Worm (Caenorhabditis elegans): ENCODE results near the gene K07F5.14.

K07F5.14 gene

DNA sequence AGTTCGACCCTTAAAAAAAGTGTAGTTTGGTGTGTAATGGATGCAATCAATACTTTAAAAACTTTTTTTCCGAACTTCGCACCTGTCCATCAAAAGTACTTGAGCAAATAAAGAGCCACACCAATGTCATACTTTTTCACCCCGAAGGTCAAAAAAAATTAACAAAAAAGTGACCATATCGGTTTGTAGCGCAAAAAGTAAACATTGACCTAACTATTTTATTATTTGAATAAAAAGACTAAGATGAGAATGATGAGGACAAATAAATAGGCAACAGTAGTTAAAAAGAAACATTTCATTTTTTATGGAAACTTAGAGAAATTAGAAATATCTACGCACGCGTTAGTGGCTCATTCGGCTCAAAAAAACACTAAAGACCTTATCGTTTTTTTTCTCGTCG, 7.3 kb downstream of the K07F5.14 start:
- TF ChIP-seq nhr-47 (tag; optimal IDR thresholded peaks at IDR 0.05): no peak
- no peak for TF ChIP-seq Y116A8C.19 (tag; optimal IDR thresholded peaks at IDR 0.05; ENCODE audit: borderline replicate concordance)
- TF ChIP-seq lin-14 (GFP tag; optimal IDR thresholded peaks at IDR 0.05): peak; percentile 31
- no peak for TF ChIP-seq egl-13 (tag; optimal IDR thresholded peaks at IDR 0.05)
- no peak for TF ChIP-seq ama-1 (optimal IDR thresholded peaks at IDR 0.05)
- TF ChIP-seq pqm-1 (tag; optimal IDR thresholded peaks at IDR 0.05): no peak
- TF ChIP-seq nhr-71 (tag; optimal IDR thresholded peaks at IDR 0.05): no peak
- peak; percentile 45 for TF ChIP-seq tbx-2 (tag; optimal IDR thresholded peaks at IDR 0.05)
- TF ChIP-seq lir-3 (tag; optimal IDR thresholded peaks at IDR 0.05; ENCODE audit: poor library complexity): no peak
- no peak for TF ChIP-seq lin-13 (GFP tag; optimal IDR thresholded peaks at IDR 0.05)
- TF ChIP-seq pax-3 (tag; optimal IDR thresholded peaks at IDR 0.05): no peak
- peak; percentile 16 for TF ChIP-seq nhr-77 (tag; optimal IDR thresholded peaks at IDR 0.05)
- TF ChIP-seq ceh-88 (GFP tag; IDR thresholded peaks at IDR 0.05): no peak

DNA sequence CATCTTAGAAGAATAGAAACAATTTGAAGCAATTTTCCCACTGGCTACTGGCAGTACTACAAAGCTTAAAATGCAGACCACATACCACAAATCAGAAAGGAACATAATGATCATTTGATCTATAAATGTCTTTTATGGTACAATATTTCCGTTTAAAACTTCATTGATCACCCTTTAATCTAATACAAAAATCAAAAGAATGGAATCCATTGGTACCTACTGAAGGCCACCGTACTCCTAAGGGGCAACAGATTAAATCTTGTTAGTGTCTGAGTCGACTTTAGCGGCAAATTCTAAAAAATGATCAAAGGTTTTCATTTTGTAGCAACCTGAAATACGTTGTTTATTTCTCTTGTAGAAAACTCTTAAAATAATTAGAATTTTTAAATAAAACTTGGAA, 10.2 kb downstream of the K07F5.14 start:
- TF ChIP-seq nhr-85 (tag) (peak; percentile 86), nhr-20 (tag; optimal IDR thresholded peaks at IDR 0.05) (peak; percentile 52), efl-1 (optimal IDR thresholded peaks at IDR 0.05) (no peak), efl-1 (GFP tag; optimal IDR thresholded peaks at IDR 0.05 in 1 of 2) (peak in 1 of 2 experiments; percentile 53), lsy-2 (tag; optimal IDR thresholded peaks at IDR 0.05) (peak in 1 of 2 experiments; percentile 29), grh-1 (GFP tag; IDR thresholded peaks at IDR 0.05) (no peak)

DNA sequence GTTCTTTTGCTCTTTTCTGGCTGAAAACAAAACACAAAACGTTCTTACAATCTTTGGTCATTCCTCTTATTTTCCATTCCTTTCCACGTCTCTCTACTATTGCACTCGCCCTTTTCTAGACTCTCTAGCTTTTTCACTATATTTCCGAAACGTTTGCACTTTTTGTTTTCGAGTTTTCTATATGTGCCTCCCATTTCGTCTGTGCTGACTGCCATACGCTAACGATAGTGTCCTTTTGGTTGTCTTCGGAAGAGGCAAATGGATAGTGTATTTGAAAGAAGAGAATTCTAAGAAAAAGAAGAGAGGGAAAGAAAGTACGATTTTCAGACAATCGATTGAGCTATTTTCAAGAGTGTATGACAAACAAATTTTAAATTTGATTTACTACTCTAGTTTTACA, 10.8 kb downstream of the K07F5.14 start:
- TF ChIP-seq nhr-76 (tag; optimal IDR thresholded peaks at IDR 0.05) (no peak), ceh-82 (tag; optimal IDR thresholded peaks at IDR 0.05) (peak in 1 of 3 experiments; percentile 22), ceh-90 (tag; optimal IDR thresholded peaks at IDR 0.05) (no peak), mep-1 (tag; optimal IDR thresholded peaks at IDR 0.05) (peak; percentile 14), nhr-71 (tag; optimal IDR thresholded peaks at IDR 0.05) (peak; percentile 37), mef-2 (tag; optimal IDR thresholded peaks at IDR 0.05) (no peak), nhr-11 (tag; optimal IDR thresholded peaks at IDR 0.05) (no peak), rnt-1 (tag; optimal IDR thresholded peaks at IDR 0.05) (peak; percentile 3), elt-2 (tag; optimal IDR thresholded peaks at IDR 0.05) (peak; percentile 39), nhr-90 (tag; optimal IDR thresholded peaks at IDR 0.05; ENCODE audit: poor library complexity) (no peak), dpl-1 (GFP tag; optimal IDR thresholded peaks at IDR 0.05) (no peak), lin-35 (GFP tag; optimal IDR thresholded peaks at IDR 0.05) (peak in 1 of 2 experiments; percentile 26), snu-23 (GFP tag; optimal IDR thresholded peaks at IDR 0.05) (peak; percentile 8), pqm-1 (tag; optimal IDR thresholded peaks at IDR 0.05) (no peak), lsy-2 (tag; optimal IDR thresholded peaks at IDR 0.05) (peak in 1 of 2 experiments; percentile 11), lin-14 (GFP tag; optimal IDR thresholded peaks at IDR 0.05) (peak; percentile 64)

DNA sequence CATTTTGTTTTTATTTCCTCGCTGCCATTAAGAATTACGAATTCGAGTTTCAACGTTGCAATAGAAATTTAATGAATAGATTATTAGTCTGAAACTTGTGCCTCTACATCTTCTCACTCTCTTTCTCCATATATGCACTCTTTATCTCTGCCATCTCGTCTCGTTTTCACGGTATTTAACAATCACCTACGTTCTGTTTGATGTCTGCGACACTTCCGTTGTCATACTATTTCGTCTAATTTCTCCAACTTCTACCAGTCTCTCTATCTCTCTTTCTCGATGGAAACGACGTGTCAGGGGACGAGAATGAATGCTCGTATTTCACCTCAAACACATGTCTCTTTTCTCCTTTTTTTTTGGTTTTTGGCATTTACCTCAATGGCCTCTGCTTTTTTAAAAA, 11.8 kb downstream of the K07F5.14 start:
- TF ChIP-seq grh-1 (GFP tag; IDR thresholded peaks at IDR 0.05) (no peak; the same call in 1 of the 2 replicates), vab-15 (tag; optimal IDR thresholded peaks at IDR 0.05) (no peak), nhr-20 (tag; optimal IDR thresholded peaks at IDR 0.05) (peak; percentile 78), blmp-1 (tag; optimal IDR thresholded peaks at IDR 0.05) (peak; percentile 41), snpc-4 (tag; optimal IDR thresholded peaks at IDR 0.05) (no peak), irx-1 (tag; optimal IDR thresholded peaks at IDR 0.05) (no peak), jun-1 (tag; optimal IDR thresholded peaks at IDR 0.05) (no peak), pag-3 (tag; optimal IDR thresholded peaks at IDR 0.05; ENCODE audit: borderline replicate concordance, insufficient read depth) (no peak), C04F5.9 (tag; optimal IDR thresholded peaks at IDR 0.05) (no peak), zag-1 (tag; optimal IDR thresholded peaks at IDR 0.05) (no peak), fos-1 (tag; optimal IDR thresholded peaks at IDR 0.05) (no peak), fkh-8 (tag; optimal IDR thresholded peaks at IDR 0.05) (peak; percentile 51), unc-86 (tag; optimal IDR thresholded peaks at IDR 0.05) (peak; percentile 62), nhr-71 (tag; optimal IDR thresholded peaks at IDR 0.05) (peak; percentile 70), snu-23 (GFP tag; optimal IDR thresholded peaks at IDR 0.05) (peak; percentile 73), aly-2 (tag; optimal IDR thresholded peaks at IDR 0.05) (no peak), unc-98 (GFP tag; IDR thresholded peaks at IDR 0.05) (no peak), lin-39 (tag; optimal IDR thresholded peaks at IDR 0.05) (no peak), elt-2 (tag; optimal IDR thresholded peaks at IDR 0.05) (peak; percentile 46), mep-1 (tag; optimal IDR thresholded peaks at IDR 0.05) (peak; percentile 63), unc-62 (GFP tag; optimal IDR thresholded peaks at IDR 0.05) (no peak), Y116A8C.19 (tag; optimal IDR thresholded peaks at IDR 0.05; ENCODE audit: borderline replicate concordance) (no peak), nhr-77 (tag; optimal IDR thresholded peaks at IDR 0.05) (no peak), efl-1 (optimal IDR thresholded peaks at IDR 0.05) (peak; percentile 63 to 75), efl-1 (GFP tag; optimal IDR thresholded peaks at IDR 0.05 in 1 of 2) (no peak), mdl-1 (tag; optimal IDR thresholded peaks at IDR 0.05) (peak in 1 of 2 experiments; percentile 54)

Measured in whole organism, L1 larva.